Fruit fly (Drosophila melanogaster) whole organism, embryonic: Measurements from ENCODE around the gene CG9837.
A peak's percentile ranks its signal among the peaks of the same experiment; 100 is the strongest.

Experiments used
- Antp ChIP-seq: fragments of 200-800 bp; sonication (Bioruptor generic); optimal IDR thresholded peaks from 3 replicates; lab custom pipeline; 2016; ENCODE audit warnings: missing biosample characterization, missing genetic modification characterization
- Atf3 ChIP-seq: fragments of 200-800 bp; sonication (Bioruptor generic); optimal IDR thresholded peaks from 3 replicates; lab custom pipeline; 2016; ENCODE audit warnings: missing biosample characterization, missing genetic modification characterization
- B-H2 ChIP-seq: fragments of 200-800 bp; sonication (Bioruptor generic); optimal IDR thresholded peaks from 2 replicates; lab custom pipeline; 2018; ENCODE audit warnings: missing biosample characterization, mild to moderate bottlenecking, missing genetic modification characterization
- BEAF-32 ChIP-seq: fragments of 200-800 bp; sonication (Bioruptor generic); optimal IDR thresholded peaks from 3 replicates; lab custom pipeline; 2017; ENCODE audit warnings: missing biosample characterization, missing genetic modification characterization, mild to moderate bottlenecking, moderate library complexity, missing genetic modification reagents
- CG10147 ChIP-seq: fragments of 200-800 bp; sonication (Bioruptor generic); optimal IDR thresholded peaks from 2 replicates; lab custom pipeline; 2019; ENCODE audit warnings: missing biosample characterization, mild to moderate bottlenecking, missing genetic modification characterization, moderate library complexity
- CG12155 ChIP-seq: fragments of 200-800 bp; sonication (Bioruptor generic); optimal IDR thresholded peaks from 3 replicates; lab custom pipeline; 2016; ENCODE audit warnings: missing biosample characterization, missing genetic modification characterization
- CG12236 ChIP-seq: fragments of 200-800 bp; sonication (Bioruptor generic); optimal IDR thresholded peaks from 2 replicates; lab custom pipeline; 2016; ENCODE audit warnings: missing biosample characterization, missing genetic modification characterization
- CG13296 ChIP-seq: fragments of 200-800 bp; sonication (Bioruptor generic); optimal IDR thresholded peaks from 3 replicates; lab custom pipeline; 2018; ENCODE audit warnings: missing biosample characterization, mild to moderate bottlenecking, missing genetic modification characterization
- CG14965 ChIP-seq: fragments of 200-800 bp; sonication (Bioruptor generic); optimal IDR thresholded peaks from 2 replicates; lab custom pipeline; 2016; ENCODE audit warnings: missing biosample characterization, missing genetic modification characterization, borderline replicate concordance
- CG17385 ChIP-seq: fragments of 200-800 bp; sonication (Bioruptor generic); optimal IDR thresholded peaks from 3 replicates; lab custom pipeline; 2018; ENCODE audit warnings: missing biosample characterization, mild to moderate bottlenecking, missing genetic modification characterization
- CG17829 ChIP-seq: fragments of 200-800 bp; optimal IDR thresholded peaks from 2 replicates; lab custom pipeline; 2019; ENCODE audit warnings: missing biosample characterization, mild to moderate bottlenecking, missing genetic modification characterization, moderate library complexity
- CG18476 ChIP-seq: fragments of 200-800 bp; sonication (Bioruptor generic); optimal IDR thresholded peaks from 2 replicates; lab custom pipeline; 2016; ENCODE audit warnings: missing biosample characterization, mild to moderate bottlenecking, missing genetic modification characterization
- CG2712 ChIP-seq: fragments of 200-800 bp; optimal IDR thresholded peaks from 3 replicates; lab custom pipeline; 2019; ENCODE audit warnings: missing biosample characterization, mild to moderate bottlenecking, missing genetic modification characterization, moderate library complexity
- CG31365 ChIP-seq: fragments of 200-800 bp; sonication (Bioruptor generic); optimal IDR thresholded peaks from 2 replicates; lab custom pipeline; 2018; ENCODE audit warnings: missing biosample characterization, mild to moderate bottlenecking, missing genetic modification characterization
- CG3163 ChIP-seq: fragments of 200-800 bp; sonication (Bioruptor generic); optimal IDR thresholded peaks from 3 replicates; lab custom pipeline; 2016; ENCODE audit warnings: missing biosample characterization, missing genetic modification characterization
- CG32772 ChIP-seq: fragments of 200-800 bp; sonication (Bioruptor generic); IDR thresholded peaks from 2 replicates; pipeline ENCODE4 v1.3.6; 2022; ENCODE audit warnings: missing biosample characterization, missing genetic modification characterization
- CG4424 ChIP-seq: fragments of 200-800 bp; sonication (Bioruptor generic); optimal IDR thresholded peaks from 3 replicates; lab custom pipeline; 2016; ENCODE audit warnings: missing biosample characterization, missing genetic modification characterization
- CG4854 ChIP-seq: fragments of 200-800 bp; sonication (Bioruptor generic); optimal IDR thresholded peaks from 2 replicates; lab custom pipeline; 2016; ENCODE audit warnings: missing biosample characterization, missing genetic modification characterization, inconsistent platforms
- CG5245 ChIP-seq: fragments of 200-800 bp; sonication (Bioruptor generic); optimal IDR thresholded peaks from 3 replicates; lab custom pipeline; 2016; ENCODE audit warnings: missing biosample characterization, missing genetic modification characterization
- CG9437 ChIP-seq: fragments of 200-800 bp; sonication (Bioruptor generic); optimal IDR thresholded peaks from 2 replicates; lab custom pipeline; 2018; ENCODE audit warnings: missing biosample characterization, mild to moderate bottlenecking, missing genetic modification characterization
- CkIIα-i1 ChIP-seq: fragments of 200-800 bp; sonication (Bioruptor generic); IDR thresholded peaks from 2 replicates; pipeline ENCODE4 v1.3.6; 2022; ENCODE audit warnings: missing biosample characterization, missing genetic modification characterization
- ERR ChIP-seq: fragments of 200-800 bp; sonication (Bioruptor generic); optimal IDR thresholded peaks from 2 replicates; lab custom pipeline; 2016; ENCODE audit warnings: missing biosample characterization, missing genetic modification characterization
- Gsc ChIP-seq: fragments of 200-800 bp; sonication (Bioruptor generic); IDR thresholded peaks from 2 replicates; pipeline ENCODE4 v1.3.6; 2022; ENCODE audit warnings: missing biosample characterization, missing genetic modification characterization
- H15 ChIP-seq: fragments of 200-800 bp; sonication (Bioruptor generic); IDR thresholded peaks from 3 replicates; pipeline ENCODE4 v1.3.6; 2022; ENCODE audit warnings: missing biosample characterization, missing genetic modification characterization
- HLH3B ChIP-seq: fragments of 200-800 bp; sonication (Bioruptor generic); IDR thresholded peaks from 2 replicates; pipeline ENCODE4 v1.3.6; 2022; ENCODE audit warnings: missing biosample characterization, missing genetic modification characterization
- HmgD ChIP-seq: fragments of 200-800 bp; sonication (Bioruptor generic); optimal IDR thresholded peaks from 3 replicates; lab custom pipeline; 2016; ENCODE audit warnings: missing biosample characterization, missing genetic modification characterization
- Hmr ChIP-seq: fragments of 200-800 bp; sonication (Bioruptor generic); optimal IDR thresholded peaks from 3 replicates; lab custom pipeline; 2017; ENCODE audit warnings: mild to moderate bottlenecking, missing biosample characterization, missing genetic modification reagents, missing genetic modification characterization
- Hsf ChIP-seq: fragments of 200-800 bp; sonication (Bioruptor generic); optimal IDR thresholded peaks from 3 replicates; lab custom pipeline; 2016; ENCODE audit warnings: missing biosample characterization, missing genetic modification characterization
- Kr ChIP-seq: fragments of 200-800 bp; sonication (Bioruptor generic); optimal IDR thresholded peaks from 2 replicates; lab custom pipeline; 2017; ENCODE audit warnings: missing biosample characterization, mild to moderate bottlenecking, missing genetic modification characterization
- Mes4 ChIP-seq: fragments of 200-800 bp; sonication (Bioruptor generic); optimal IDR thresholded peaks from 2 replicates; lab custom pipeline; 2016; ENCODE audit warnings: missing biosample characterization, missing genetic modification characterization
- Nf-YA ChIP-seq: fragments of 200-800 bp; sonication (Bioruptor generic); IDR thresholded peaks from 2 replicates; pipeline ENCODE4 v1.3.6; 2022; ENCODE audit warnings: missing biosample characterization, missing genetic modification characterization
- Sox102F ChIP-seq: fragments of 200-800 bp; sonication (Bioruptor generic); optimal IDR thresholded peaks from 2 replicates; lab custom pipeline; 2018; ENCODE audit warnings: missing biosample characterization, mild to moderate bottlenecking, missing genetic modification characterization, moderate library complexity
- YL-1 ChIP-seq: fragments of 200-800 bp; sonication (Bioruptor generic); optimal IDR thresholded peaks from 3 replicates; lab custom pipeline; 2017; ENCODE audit warnings: missing biosample characterization, mild to moderate bottlenecking, missing genetic modification characterization
- dmrt99B ChIP-seq: fragments of 200-800 bp; sonication (Bioruptor generic); optimal IDR thresholded peaks from 2 replicates; lab custom pipeline; 2018; ENCODE audit warnings: missing biosample characterization, mild to moderate bottlenecking, missing genetic modification characterization, moderate library complexity
- emc ChIP-seq: fragments of 200-800 bp; sonication (Bioruptor generic); optimal IDR thresholded peaks from 2 replicates; lab custom pipeline; 2016; ENCODE audit warnings: missing biosample characterization, missing genetic modification characterization
- fru ChIP-seq: fragments of >200 bp; optimal IDR thresholded peaks from 2 replicates; lab custom pipeline; 2017
- gce ChIP-seq: fragments of 200-800 bp; sonication (Bioruptor generic); IDR thresholded peaks from 3 replicates; pipeline ENCODE4 v1.3.6; 2022; ENCODE audit warnings: missing biosample characterization, missing genetic modification characterization
- grau ChIP-seq: fragments of 200-800 bp; optimal IDR thresholded peaks from 3 replicates; lab custom pipeline; 2019; ENCODE audit warnings: missing biosample characterization, mild to moderate bottlenecking, missing genetic modification characterization, moderate library complexity
- hbn ChIP-seq: fragments of 200-800 bp; sonication (Bioruptor generic); IDR thresholded peaks from 2 replicates; pipeline ENCODE4 v1.3.6; 2022; ENCODE audit warnings: missing biosample characterization, missing genetic modification characterization; ENCODE audit not compliant: partially characterized antibody
- kni ChIP-seq: fragments of 200-800 bp; sonication (Bioruptor generic); optimal IDR thresholded peaks from 3 replicates; lab custom pipeline; 2017; ENCODE audit warnings: mild to moderate bottlenecking, missing biosample characterization, missing genetic modification reagents, missing genetic modification characterization
- lov ChIP-seq, 2 experiments: fragments of 200-800 bp in 1 of 2; fragments of >200 bp in 1 of 2; sonication (Bioruptor generic) in 1 of 2; IDR thresholded peaks in 1 of 2; optimal IDR thresholded peaks in 1 of 2; 2 replicates in 1 of 2; 3 replicates in 1 of 2; pipeline versions ENCODE4 v1.3.6 to Lab custom; 2017 to 2022; ENCODE audit warnings: missing biosample characterization in 1 of 2, missing genetic modification characterization in 1 of 2
- nau ChIP-seq: fragments of 200-800 bp; sonication (Bioruptor generic); optimal IDR thresholded peaks from 3 replicates; lab custom pipeline; 2017; ENCODE audit warnings: missing biosample characterization, mild to moderate bottlenecking, missing genetic modification characterization, missing genetic modification reagents
- nerfin-2 ChIP-seq: fragments of 200-800 bp; sonication (Bioruptor generic); IDR thresholded peaks from 2 replicates; pipeline ENCODE4 v1.3.6; 2022; ENCODE audit warnings: missing biosample characterization, missing genetic modification characterization; ENCODE audit not compliant: partially characterized antibody
- pho ChIP-seq: fragments of 200-800 bp; sonication (Bioruptor generic); optimal IDR thresholded peaks from 2 replicates; lab custom pipeline; 2016; ENCODE audit warnings: missing biosample characterization, missing genetic modification characterization
- psq ChIP-seq: fragments of 200-800 bp; sonication (Bioruptor generic); optimal IDR thresholded peaks from 2 replicates; lab custom pipeline; 2017; ENCODE audit warnings: missing biosample characterization, missing genetic modification characterization
- shn ChIP-seq: fragments of 200-800 bp; sonication (Bioruptor generic); optimal IDR thresholded peaks from 3 replicates; lab custom pipeline; 2016; ENCODE audit warnings: missing biosample characterization, missing genetic modification characterization
- sima ChIP-seq: fragments of 200-800 bp; sonication (Bioruptor generic); optimal IDR thresholded peaks from 2 replicates; lab custom pipeline; 2016; ENCODE audit warnings: missing biosample characterization, missing genetic modification characterization
- sug ChIP-seq: fragments of 200-800 bp; optimal IDR thresholded peaks from 2 replicates; lab custom pipeline; 2019; ENCODE audit warnings: missing biosample characterization, mild to moderate bottlenecking, missing genetic modification characterization, moderate library complexity
- wdn ChIP-seq: fragments of 200-800 bp; sonication (Bioruptor generic); IDR thresholded peaks from 2 replicates; pipeline ENCODE4 v1.3.6; 2022; ENCODE audit warnings: missing biosample characterization, missing genetic modification characterization

CG9837 gene

DNA sequence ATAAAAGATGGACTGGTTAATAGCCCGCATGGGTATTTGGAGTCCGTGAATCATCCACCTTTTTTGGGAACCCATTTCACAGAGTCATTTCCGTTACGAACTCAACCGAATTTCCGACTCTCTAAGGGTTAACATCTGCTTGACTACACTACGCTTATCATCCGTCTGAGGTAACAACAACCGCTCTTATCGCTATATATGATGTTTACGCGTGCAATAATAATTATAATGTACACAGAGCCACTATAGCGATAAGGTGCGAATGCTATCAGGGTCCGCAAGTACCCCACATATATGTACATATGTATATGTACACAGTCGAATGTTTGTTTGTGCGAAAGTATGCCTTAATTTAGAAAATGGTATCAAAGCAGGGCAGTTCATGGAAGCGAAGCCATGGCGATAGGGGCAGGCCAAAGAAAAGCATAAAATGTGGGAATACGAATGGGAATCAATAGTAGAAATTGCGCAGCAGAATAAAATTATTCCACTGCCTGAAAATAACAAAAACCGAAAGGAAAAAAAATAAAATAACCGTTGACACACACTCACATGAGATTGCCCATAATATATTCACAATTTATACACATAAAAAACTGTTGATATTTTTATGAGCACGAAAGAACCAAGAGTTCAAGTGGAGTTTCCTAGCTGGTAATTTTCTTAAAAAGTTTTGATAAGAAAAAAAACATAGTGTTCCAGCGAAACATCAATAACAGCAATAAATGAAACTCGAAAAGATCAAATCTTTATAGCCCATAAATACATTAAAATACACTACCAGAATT is 2.8 kb downstream of the CG9837 start (continued):
- TF ChIP-seq Antp (GFP tag; lab: Kevin White, UChicago) (no peak), CG2712 (tag; lab: Kevin White, UChicago) (peak; percentile 32), YL-1 (GFP tag; lab: Kevin White, UChicago) (peak; percentile 93), shn (GFP tag; lab: Kevin White, UChicago) (peak; percentile 23), Sox102F (GFP tag; lab: Kevin White, UChicago) (peak; percentile 66), Gsc (GFP tag; lab: Robert Waterston, UW) (no peak), CG17829 (tag; lab: Kevin White, UChicago) (peak; percentile 13), CG14965 (GFP tag; lab: Kevin White, UChicago) (peak; percentile 67), Mes4 (GFP tag; lab: Kevin White, UChicago) (peak; percentile 82), Hmr (GFP tag; lab: Kevin White, UChicago) (peak; percentile 94), Nf-YA (peak; percentile 70), CG12236 (peak; percentile 88), sima (GFP tag; lab: Kevin White, UChicago) (no peak), Kr (GFP tag; lab: Kevin White, UChicago) (peak; percentile 95), fru (no peak), CG4854 (GFP tag; lab: Kevin White, UChicago) (peak; percentile 87), hbn (GFP tag; lab: Robert Waterston, UW) (no peak), ERR (GFP tag; lab: Kevin White, UChicago) (peak; percentile 75), kni (GFP tag; lab: Kevin White, UChicago) (peak; percentile 99), grau (tag; lab: Kevin White, UChicago) (peak; percentile 57), CG3163 (GFP tag; lab: Kevin White, UChicago) (peak; percentile 57), CkIIα-i1 (no peak), pho (GFP tag; lab: Kevin White, UChicago) (peak; percentile 73), gce (peak; percentile 84), sug (tag; lab: Kevin White, UChicago) (peak; percentile 96), CG12155 (GFP tag; lab: Kevin White, UChicago) (no peak), emc (GFP tag; lab: Kevin White, UChicago) (peak; percentile 25), lov (optimal IDR thresholded peaks at IDR 0.05; lab: Kevin White, UChicago) (no peak), lov (GFP tag; IDR thresholded peaks at IDR 0.05; lab: Robert Waterston, UW) (peak; percentile 89; the same call in 2 of the 3 replicates), CG4424 (GFP tag; lab: Kevin White, UChicago) (peak; percentile 44), dmrt99B (tag; lab: Kevin White, UChicago) (peak; percentile 56), Atf3 (GFP tag; lab: Kevin White, UChicago) (peak; percentile 60), CG5245 (peak; percentile 17), H15 (GFP tag; lab: Robert Waterston, UW) (0 out of 3 replicates have a peak, but pooled peaks have one; percentile 16), CG13296 (peak; percentile 94), HLH3B (GFP tag; lab: Robert Waterston, UW) (peak; percentile 74; the same call in 1 of the 2 replicates), psq (GFP tag; lab: Kevin White, UChicago) (peak; percentile 71), CG31365 (tag; lab: Kevin White, UChicago) (peak; percentile 91), nerfin-2 (GFP tag; lab: Robert Waterston, UW) (no peak), CG17385 (GFP tag; lab: Kevin White, UChicago) (peak; percentile 81), CG9437 (GFP tag; lab: Kevin White, UChicago) (peak; percentile 34), HmgD (GFP tag; lab: Kevin White, UChicago) (peak; percentile 40), Hsf (GFP tag; lab: Kevin White, UChicago) (peak; percentile 27), wdn (GFP tag; lab: Robert Waterston, UW) (peak; percentile 47; the same call in 1 of the 2 replicates), BEAF-32 (no peak), B-H2 (peak; percentile 93), CG10147 (GFP tag; lab: Kevin White, UChicago) (peak; percentile 0), nau (peak; percentile 88), CG32772 (peak; percentile 60), CG18476 (GFP tag; lab: Kevin White, UChicago) (peak; percentile 63)
